Worm (Caenorhabditis elegans) whole organism, L4/young adult: Measurements from ENCODE around the gene Y32G9B.1.

ENCODE experiments used
- W03F9.2 ChIP-seq: fragments of 150-350 bp; optimal IDR thresholded peaks from 2 replicates; lab custom pipeline; 2014; ENCODE audit warnings: missing biosample characterization, missing genetic modification characterization
- him-1 ChIP-seq: sonication (generic microtip); optimal IDR thresholded peaks from 2 replicates; lab custom pipeline; 2016; ENCODE audit warnings: missing genotype, missing genetic modification reagents, missing genetic modification characterization, missing compliant biosample characterization

DNA sequence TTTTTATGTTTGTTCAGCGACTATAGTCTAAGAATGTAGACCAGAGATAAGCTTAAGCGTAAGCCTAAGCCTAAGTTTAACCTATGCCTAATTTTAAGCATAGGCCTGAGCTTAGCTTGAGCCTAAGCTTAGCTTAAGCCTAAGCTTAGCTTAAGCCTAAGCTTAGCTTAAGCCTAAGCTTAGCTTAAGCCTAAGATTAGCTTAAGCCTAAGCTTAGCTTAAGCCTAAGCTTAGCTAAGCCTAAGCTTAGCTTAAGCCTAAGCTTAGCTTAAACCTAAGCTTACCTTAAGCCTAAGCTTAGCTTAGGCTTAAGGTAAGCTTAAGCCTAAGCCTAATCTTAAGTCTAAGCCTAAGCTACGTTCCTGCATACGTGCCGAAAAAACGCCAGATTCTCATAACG lies 18.7 kb upstream of the Y32G9B.1 start:
- TF ChIP-seq W03F9.2 (no peak), him-1 (tag; lab: Kevin White, UChicago) (no peak)
